Fruit fly (Drosophila melanogaster) whole organism, adult: ENCODE measurements around the gene CG9733.

Source experiments
- CG11617 ChIP-seq: fragments of 200-800 bp; sonication (Bioruptor generic); optimal IDR thresholded peaks from 2 replicates; lab custom pipeline; 2017; ENCODE audit warnings: mild to moderate bottlenecking, missing biosample characterization, missing genetic modification reagents, missing genetic modification characterization
- CG12768 ChIP-seq: fragments of 200-800 bp; sonication (Bioruptor generic); optimal IDR thresholded peaks from 2 replicates; lab custom pipeline; 2017; ENCODE audit warnings: missing biosample characterization, missing genetic modification characterization, mild to moderate bottlenecking, moderate library complexity, missing genetic modification reagents
- CG1620 ChIP-seq: fragments of 200-800 bp; sonication (Bioruptor generic); optimal IDR thresholded peaks from 2 replicates; lab custom pipeline; 2016; ENCODE audit warnings: missing biosample characterization, missing genetic modification characterization
- CG33017 ChIP-seq: fragments of 200-800 bp; sonication (Bioruptor generic); optimal IDR thresholded peaks from 2 replicates; lab custom pipeline; 2018; ENCODE audit warnings: missing biosample characterization, mild to moderate bottlenecking, missing genetic modification characterization, moderate library complexity
- Clk ChIP-seq: fragments of 200-800 bp; sonication (Bioruptor generic); optimal IDR thresholded peaks from 2 replicates; lab custom pipeline; 2017; ENCODE audit warnings: missing biosample characterization, missing genetic modification characterization
- Hr96 ChIP-seq: fragments of 200-800 bp; sonication (Bioruptor generic); optimal IDR thresholded peaks from 2 replicates; lab custom pipeline; 2016; ENCODE audit warnings: missing biosample characterization, missing genetic modification characterization
- Mnt ChIP-seq: fragments of 200-800 bp; sonication (Bioruptor generic); optimal IDR thresholded peaks from 2 replicates; lab custom pipeline; 2016; ENCODE audit warnings: missing biosample characterization, mild to moderate bottlenecking, missing genetic modification characterization
- bab1 ChIP-seq: fragments of 200-800 bp; sonication (Bioruptor generic); optimal IDR thresholded peaks from 3 replicates; lab custom pipeline; 2019; ENCODE audit warnings: missing biosample characterization, mild to moderate bottlenecking, missing genetic modification characterization, moderate library complexity
- tj ChIP-seq: fragments of 200-800 bp; sonication (Bioruptor generic); optimal IDR thresholded peaks from 3 replicates; lab custom pipeline; 2017; ENCODE audit warnings: missing biosample characterization, mild to moderate bottlenecking, missing genetic modification characterization, moderate library complexity
- toe ChIP-seq: fragments of 200-800 bp; sonication (Bioruptor generic); optimal IDR thresholded peaks from 2 replicates; lab custom pipeline; 2016; ENCODE audit warnings: missing biosample characterization, missing genetic modification characterization

DNA sequence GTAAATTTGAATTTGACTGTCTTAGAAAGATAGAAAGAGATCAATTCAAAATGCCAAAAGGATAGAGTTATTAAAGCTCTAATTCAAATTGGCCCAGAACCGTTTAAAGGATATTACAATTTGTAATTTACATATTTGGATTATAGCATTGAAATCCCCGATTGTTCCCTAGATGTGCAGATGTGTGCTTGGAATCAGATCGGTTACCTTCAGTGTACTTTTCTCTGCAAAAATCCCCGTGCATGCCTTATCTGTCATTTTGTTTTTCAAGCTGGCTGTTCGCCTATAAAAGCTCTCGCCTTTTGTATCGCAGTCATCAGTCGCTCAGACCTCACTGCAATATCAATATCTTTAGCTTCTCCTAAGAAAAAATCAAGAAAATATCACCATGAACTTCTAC lies 35.9 kb downstream of the CG9733 start, which contains the start of gene CecA1:
- TF ChIP-seq CG11617 (GFP tag; lab: Kevin White, UChicago) (no peak), Mnt (GFP tag; lab: Kevin White, UChicago) (no peak), CG12768 (no peak), CG1620 (GFP tag; lab: Kevin White, UChicago) (no peak), Hr96 (no peak), toe (GFP tag; lab: Kevin White, UChicago) (no peak), Clk (GFP tag; lab: Kevin White, UChicago) (no peak), CG33017 (tag; lab: Kevin White, UChicago) (no peak), bab1 (GFP tag; lab: Kevin White, UChicago) (no peak), tj (no peak)
